Worm (Caenorhabditis elegans) whole organism, L2 larva: ENCODE measurements around the gene B0302.5.

Source experiments
- F13H6.1 ChIP-seq: sonication (generic microtip); optimal IDR thresholded peaks from 2 replicates; lab custom pipeline; 2016; ENCODE audit warnings: missing genetic modification characterization, missing compliant biosample characterization
- Y55F3AM.14 ChIP-seq: fragments of 200-800 bp; sonication (Bioruptor generic); optimal IDR thresholded peaks from 2 replicates; lab custom pipeline; 2018; ENCODE audit warnings: mild to moderate bottlenecking, missing genetic modification characterization, missing compliant biosample characterization
- alr-1 ChIP-seq: fragments of 150-350 bp; optimal IDR thresholded peaks from 2 replicates; lab custom pipeline; 2014; ENCODE audit warnings: missing biosample characterization, missing genetic modification characterization
- aly-2 ChIP-seq: fragments of 150-350 bp; optimal IDR thresholded peaks from 2 replicates; lab custom pipeline; 2014; ENCODE audit warnings: missing biosample characterization, missing genetic modification characterization
- ama-1 ChIP-seq: fragments of 150-350 bp; optimal IDR thresholded peaks from 2 replicates; lab custom pipeline; 2018; ENCODE audit warnings: inconsistent platforms
- blmp-1 ChIP-seq: sonication (generic microtip); optimal IDR thresholded peaks from 2 replicates; lab custom pipeline; 2017; ENCODE audit warnings: missing genetic modification characterization, mild to moderate bottlenecking, missing compliant biosample characterization, antibody characterized with exemption, moderate library complexity; ENCODE audit not compliant: insufficient read depth
- ceh-16 ChIP-seq: fragments of 150-350 bp; optimal IDR thresholded peaks from 2 replicates; lab custom pipeline; 2014; ENCODE audit warnings: missing biosample characterization, missing genetic modification characterization
- crh-2 ChIP-seq: sonication (generic microtip); optimal IDR thresholded peaks from 2 replicates; lab custom pipeline; 2017; ENCODE audit warnings: missing biosample characterization, missing genetic modification characterization
- dmd-4 ChIP-seq: sonication (generic microtip); optimal IDR thresholded peaks from 2 replicates; lab custom pipeline; 2017; ENCODE audit warnings: missing biosample characterization, missing genetic modification characterization
- elt-3 ChIP-seq: sonication (generic microtip); optimal IDR thresholded peaks from 2 replicates; lab custom pipeline; 2017; ENCODE audit warnings: missing biosample characterization, missing genetic modification characterization
- fos-1 ChIP-seq: fragments of 150-350 bp; optimal IDR thresholded peaks from 2 replicates; lab custom pipeline; 2014; ENCODE audit warnings: missing biosample characterization, missing genetic modification characterization
- gmeb-1 ChIP-seq: fragments of 150-350 bp; optimal IDR thresholded peaks from 2 replicates; lab custom pipeline; 2014; ENCODE audit warnings: missing biosample characterization, missing genetic modification characterization
- lin-11 ChIP-seq: fragments of 150-350 bp; sonication (generic microtip); optimal IDR thresholded peaks from 2 replicates; lab custom pipeline; 2014; ENCODE audit warnings: missing biosample characterization, missing genetic modification characterization, inconsistent platforms, mixed read lengths
- lin-13 ChIP-seq: fragments of 150-350 bp; optimal IDR thresholded peaks from 2 replicates; lab custom pipeline; 2014; ENCODE audit warnings: missing biosample characterization, missing genetic modification reagents, missing genetic modification characterization
- lin-39 ChIP-seq: fragments of 150-350 bp; optimal IDR thresholded peaks from 2 replicates; lab custom pipeline; 2014; ENCODE audit warnings: missing biosample characterization, missing genetic modification reagents, missing genetic modification characterization
- lsy-2 ChIP-seq, 2 experiments: fragments of 150-350 bp in 1 of 2; sonication (generic microtip) in 1 of 2; optimal IDR thresholded peaks; 2 replicates each; lab custom pipeline; 2014 to 2017; ENCODE audit warnings: missing biosample characterization in 2 of 2, missing genetic modification characterization in 2 of 2
- mab-5 ChIP-seq: fragments of 150-350 bp; optimal IDR thresholded peaks from 2 replicates; lab custom pipeline; 2014; ENCODE audit warnings: missing biosample characterization, missing genetic modification characterization
- mdl-1 ChIP-seq, 2 experiments: fragments of 150-350 bp in 1 of 2; sonication (generic microtip) in 1 of 2; optimal IDR thresholded peaks; 2 replicates each; lab custom pipeline; 2017; ENCODE audit warnings: missing biosample characterization in 2 of 2, missing genetic modification characterization in 2 of 2
- nhr-10 ChIP-seq: sonication (generic microtip); optimal IDR thresholded peaks from 2 replicates; lab custom pipeline; 2017; ENCODE audit warnings: missing biosample characterization, missing genetic modification characterization
- nhr-11 ChIP-seq: fragments of 150-350 bp; optimal IDR thresholded peaks from 2 replicates; lab custom pipeline; 2014; ENCODE audit warnings: missing biosample characterization, missing genetic modification characterization
- nhr-12 ChIP-seq: fragments of 150-350 bp; optimal IDR thresholded peaks from 2 replicates; lab custom pipeline; 2014; ENCODE audit warnings: missing biosample characterization, missing genetic modification characterization
- nhr-129 ChIP-seq: fragments of 150-350 bp; optimal IDR thresholded peaks from 2 replicates; lab custom pipeline; 2014; ENCODE audit warnings: missing biosample characterization, missing genetic modification characterization
- nhr-21 ChIP-seq: fragments of 150-350 bp; optimal IDR thresholded peaks from 2 replicates; lab custom pipeline; 2014; ENCODE audit warnings: missing biosample characterization, missing genetic modification characterization
- nhr-237 ChIP-seq: fragments of 150-350 bp; optimal IDR thresholded peaks from 2 replicates; lab custom pipeline; 2014; ENCODE audit warnings: missing biosample characterization, missing genetic modification characterization
- nhr-25 ChIP-seq: fragments of 150-350 bp; sonication (generic microtip); optimal IDR thresholded peaks from 3 replicates; lab custom pipeline; 2014; ENCODE audit warnings: missing biosample characterization, missing genetic modification characterization
- nhr-6 ChIP-seq: fragments of 150-350 bp; optimal IDR thresholded peaks from 2 replicates; lab custom pipeline; 2014; ENCODE audit warnings: missing biosample characterization, missing genetic modification characterization
- nhr-77 ChIP-seq: fragments of 150-350 bp; optimal IDR thresholded peaks from 2 replicates; lab custom pipeline; 2014; ENCODE audit warnings: missing biosample characterization, missing genetic modification characterization
- sem-4 ChIP-seq: fragments of 150-350 bp; optimal IDR thresholded peaks from 2 replicates; lab custom pipeline; 2014; ENCODE audit warnings: missing biosample characterization, missing genetic modification reagents, missing genetic modification characterization
- skn-1 ChIP-seq: sonication (generic microtip); optimal IDR thresholded peaks from 2 replicates; lab custom pipeline; 2017; ENCODE audit warnings: missing biosample characterization, missing genetic modification characterization
- sma-9 ChIP-seq, 2 experiments: fragments of 150-350 bp in 1 of 2; sonication (generic microtip) in 1 of 2; optimal IDR thresholded peaks; 2 replicates each; lab custom pipeline; 2014 to 2016; ENCODE audit warnings: missing genetic modification characterization in 2 of 2, mild to moderate bottlenecking in 1 of 2, missing biosample characterization in 1 of 2, missing compliant biosample characterization in 1 of 2, missing genetic modification reagents in 1 of 2, moderate library complexity in 1 of 2
- snpc-4 ChIP-seq: fragments of 150-350 bp; optimal IDR thresholded peaks from 2 replicates; lab custom pipeline; 2014; ENCODE audit warnings: missing biosample characterization, missing genetic modification characterization
- unc-55 ChIP-seq: fragments of 150-350 bp; sonication (generic microtip); optimal IDR thresholded peaks from 3 replicates; lab custom pipeline; 2014; ENCODE audit warnings: missing biosample characterization, missing genetic modification reagents, missing genetic modification characterization
- unc-62 ChIP-seq: fragments of 150-350 bp; optimal IDR thresholded peaks from 2 replicates; lab custom pipeline; 2014; ENCODE audit warnings: missing biosample characterization, missing genetic modification reagents, missing genetic modification characterization
- zag-1 ChIP-seq: fragments of 150-350 bp; optimal IDR thresholded peaks from 2 replicates; lab custom pipeline; 2014; ENCODE audit warnings: missing biosample characterization, missing genetic modification characterization
- ztf-1 ChIP-seq: fragments of 200-800 bp; sonication (Bioruptor generic); conservative IDR thresholded peaks from 2 replicates; pipeline ENCODE4 v1.3.6; 2022; ENCODE audit warnings: missing genetic modification characterization, missing compliant biosample characterization
- ztf-11 ChIP-seq: sonication (generic microtip); optimal IDR thresholded peaks from 2 replicates; lab custom pipeline; 2017; ENCODE audit warnings: missing biosample characterization, missing genetic modification characterization
- ztf-4 ChIP-seq: fragments of 150-350 bp; optimal IDR thresholded peaks from 2 replicates; lab custom pipeline; 2014; ENCODE audit warnings: missing biosample characterization, missing genetic modification characterization

B0302.5 gene

ce11 chrX:17181220-17181619 lies 13.7 kb downstream of the B0302.5 start (continued):
- TF ChIP-seq mab-5 (tag; lab: Kevin White, UChicago) (peak; percentile 72), ama-1 (lab: Kevin White, UChicago) (no peak), dmd-4 (tag; lab: Kevin White, UChicago) (no peak), alr-1 (no peak), ztf-11 (tag; lab: Kevin White, UChicago) (no peak), aly-2 (tag; lab: Kevin White, UChicago) (no peak), nhr-12 (tag; lab: Kevin White, UChicago) (no peak), nhr-129 (tag; lab: Kevin White, UChicago) (peak; percentile 87), nhr-21 (peak; percentile 66), sem-4 (tag; lab: Kevin White, UChicago) (no peak), zag-1 (tag; lab: Kevin White, UChicago) (peak; percentile 24), gmeb-1 (peak; percentile 77), ceh-16 (no peak), nhr-25 (tag; lab: Kevin White, UChicago) (no peak), lin-11 (no peak), mdl-1 (tag; optimal IDR thresholded peaks at IDR 0.05; lab: Kevin White, UChicago) (no peak), ztf-1 (GFP tag; lab: Robert Waterston, UW) (no peak), crh-2 (tag; lab: Kevin White, UChicago) (peak; percentile 70)

ce11 chrX:17180135-17180534 lies 14.8 kb downstream of the B0302.5 start:
- TF ChIP-seq crh-2 (tag; lab: Kevin White, UChicago) (no peak), alr-1 (no peak), ceh-16 (no peak), nhr-77 (tag; lab: Kevin White, UChicago) (no peak), nhr-10 (tag; lab: Kevin White, UChicago) (no peak), sma-9 (GFP tag; optimal IDR thresholded peaks at IDR 0.05; lab: Kevin White, UChicago) (no peak), sma-9 (tag; optimal IDR thresholded peaks at IDR 0.05; lab: Kevin White, UChicago) (no peak), snpc-4 (tag; lab: Kevin White, UChicago) (no peak)

- TF ChIP-seq nhr-129 (tag; lab: Kevin White, UChicago) = no peak
- TF ChIP-seq elt-3 (tag; lab: Kevin White, UChicago) = no peak
- TF ChIP-seq blmp-1 = no peak
- no peak for TF ChIP-seq unc-62 (GFP tag; lab: Kevin White, UChicago)
- TF ChIP-seq sma-9 (GFP tag; optimal IDR thresholded peaks at IDR 0.05; lab: Kevin White, UChicago) = no peak
- no peak for TF ChIP-seq sma-9 (tag; optimal IDR thresholded peaks at IDR 0.05; lab: Kevin White, UChicago)
- TF ChIP-seq nhr-237 (tag; lab: Kevin White, UChicago) = no peak
- no peak for TF ChIP-seq zag-1 (tag; lab: Kevin White, UChicago)
- TF ChIP-seq alr-1 = no peak
- TF ChIP-seq lin-13 = no peak
- no peak for TF ChIP-seq lsy-2 (tag; optimal IDR thresholded peaks at IDR 0.05; lab: Kevin White, UChicago)
- TF ChIP-seq aly-2 (tag; lab: Kevin White, UChicago) = no peak
- TF ChIP-seq lin-11 = no peak
- TF ChIP-seq nhr-21 = no peak
- TF ChIP-seq nhr-25 (tag; lab: Kevin White, UChicago) = no peak
- no peak for TF ChIP-seq skn-1 (tag; lab: Kevin White, UChicago)
- no peak for TF ChIP-seq fos-1 (tag; lab: Kevin White, UChicago)
- TF ChIP-seq ztf-1 (GFP tag; lab: Robert Waterston, UW) = no peak
- TF ChIP-seq nhr-77 (tag; lab: Kevin White, UChicago) = no peak
- TF ChIP-seq ztf-4 (tag; lab: Kevin White, UChicago) = no peak
- no peak for TF ChIP-seq unc-55 (GFP tag; lab: Kevin White, UChicago)
Measured at ce11 chrX:17178239-17178638, 16.7 kb downstream of the B0302.5 start, which contains the start of gene B0302.2. B0302.2 (plus strand) TSS chrX:17178539.

- TF ChIP-seq nhr-237 (tag; lab: Kevin White, UChicago) = no peak
- TF ChIP-seq lin-39 (tag; lab: Kevin White, UChicago) = no peak
- no peak for TF ChIP-seq nhr-12 (tag; lab: Kevin White, UChicago)
- no peak for TF ChIP-seq nhr-6
- TF ChIP-seq nhr-11 (tag; lab: Kevin White, UChicago) = no peak
- TF ChIP-seq zag-1 (tag; lab: Kevin White, UChicago) = no peak
- no peak for TF ChIP-seq elt-3 (tag; lab: Kevin White, UChicago)
- TF ChIP-seq ceh-16 = no peak
- TF ChIP-seq lin-11 = no peak
- TF ChIP-seq skn-1 (tag; lab: Kevin White, UChicago) = no peak
- no peak for TF ChIP-seq F13H6.1 (tag; lab: Kevin White, UChicago)
- TF ChIP-seq Y55F3AM.14 = no peak
- TF ChIP-seq ztf-4 (tag; lab: Kevin White, UChicago) = no peak
- TF ChIP-seq, all 48 proteins: peak for 0
Measured at ce11 chrX:17176677-17177076, 18.3 kb downstream of the B0302.5 start, which contains the start of gene B0302.4. B0302.4 (minus strand) TSS chrX:17176777.
